Worm (Caenorhabditis elegans): ENCODE measurements around the gene F44E7.3.
"Not testable (repeated sequence)": the region's sequence is repeated elsewhere in the genome, so short reads cannot be mapped to it uniquely, and the experiment has no call there.

- not testable (repeated sequence) for TF ChIP-seq tbx-37 (GFP tag; conservative IDR thresholded peaks at IDR 0.05); hmbx-1 (tag; optimal IDR thresholded peaks at IDR 0.05); B0310.2 (tag; optimal IDR thresholded peaks at IDR 0.05); tra-4 (tag; optimal IDR thresholded peaks at IDR 0.05); hmg-4 (GFP tag; optimal IDR thresholded peaks at IDR 0.05); ceh-13 (GFP tag; optimal IDR thresholded peaks at IDR 0.05); ama-1 (optimal IDR thresholded peaks at IDR 0.05); scrt-1 (GFP tag; IDR thresholded peaks at IDR 0.05); aly-1 (tag; optimal IDR thresholded peaks at IDR 0.05)
Measured at ce11 chrV:5778216-5778615, 6.5 kb downstream of the F44E7.3 start.

All from whole organism, early embryonic.